Worm (Caenorhabditis elegans) whole organism, L1 larva: Measurements from ENCODE around the gene gpa-4.
A peak's percentile ranks its signal among the peaks of the same experiment; 100 is the strongest.

Experiments used
- C04F5.9 ChIP-seq: sonication (generic microtip); optimal IDR thresholded peaks from 2 replicates; lab custom pipeline; 2016; ENCODE audit warnings: missing genetic modification characterization, missing compliant biosample characterization
- C16A3.4 ChIP-seq: fragments of 150-350 bp; optimal IDR thresholded peaks from 2 replicates; lab custom pipeline; 2014; ENCODE audit warnings: missing biosample characterization, missing genetic modification characterization
- F16B12.6 ChIP-seq: fragments of 150-350 bp; optimal IDR thresholded peaks from 2 replicates; lab custom pipeline; 2014; ENCODE audit warnings: missing biosample characterization, missing genetic modification characterization
- Y116A8C.19 ChIP-seq: sonication (generic microtip); optimal IDR thresholded peaks from 2 replicates; lab custom pipeline; 2016; ENCODE audit warnings: missing compliant biosample characterization, missing genetic modification characterization, borderline replicate concordance
- alr-1 ChIP-seq: fragments of 200-800 bp; sonication (Bioruptor generic); optimal IDR thresholded peaks from 2 replicates; lab custom pipeline; 2018; ENCODE audit warnings: borderline replicate concordance, mild to moderate bottlenecking, missing genetic modification characterization, missing compliant biosample characterization
- aly-2 ChIP-seq: fragments of 150-350 bp; optimal IDR thresholded peaks from 2 replicates; lab custom pipeline; 2014; ENCODE audit warnings: missing biosample characterization, missing genetic modification characterization
- ama-1 ChIP-seq: fragments of 150-350 bp; optimal IDR thresholded peaks from 2 replicates; lab custom pipeline; 2014
- ceh-63 ChIP-seq: fragments of 200-800 bp; sonication (Bioruptor generic); optimal IDR thresholded peaks from 2 replicates; lab custom pipeline; 2018; ENCODE audit warnings: mild to moderate bottlenecking, missing genetic modification characterization, missing compliant biosample characterization
- ceh-8 ChIP-seq: fragments of 200-800 bp; sonication (Bioruptor generic); optimal IDR thresholded peaks from 2 replicates; lab custom pipeline; 2018; ENCODE audit warnings: mild to moderate bottlenecking, missing genetic modification characterization, moderate library complexity, missing compliant biosample characterization
- ceh-90 ChIP-seq: sonication (generic microtip); optimal IDR thresholded peaks from 2 replicates; lab custom pipeline; 2016; ENCODE audit warnings: missing genetic modification characterization, missing compliant biosample characterization
- ces-1 ChIP-seq: fragments of 150-350 bp; optimal IDR thresholded peaks from 2 replicates; lab custom pipeline; 2014; ENCODE audit warnings: missing biosample characterization, missing genetic modification reagents, missing genetic modification characterization
- dpl-1 ChIP-seq, 3 experiments: fragments of 150-350 bp in 2 of 3; sonication (generic microtip) in 1 of 3; optimal IDR thresholded peaks; 2 replicates each; lab custom pipeline; 2014 to 2017; ENCODE audit warnings: missing biosample characterization in 3 of 3, missing genetic modification characterization in 3 of 3, missing genetic modification reagents in 3 of 3
- dsc-1 ChIP-seq: sonication (generic microtip); optimal IDR thresholded peaks from 2 replicates; lab custom pipeline; 2016; ENCODE audit warnings: mild to moderate bottlenecking, missing genetic modification characterization, missing compliant biosample characterization
- efl-1 ChIP-seq, 4 experiments: fragments of 150-350 bp; optimal IDR thresholded peaks in 3 of 4; peaks in 1 of 4; 1 replicate in 1 of 4; 2 replicates in 3 of 4; lab custom pipeline; 2014; ENCODE audit warnings: missing biosample characterization in 2 of 4, missing genetic modification characterization in 2 of 4, missing genetic modification reagents in 2 of 4
- efl-3 ChIP-seq: fragments of 200-800 bp; sonication (Bioruptor generic); optimal IDR thresholded peaks from 2 replicates; lab custom pipeline; 2018; ENCODE audit warnings: mild to moderate bottlenecking, missing genetic modification characterization, missing compliant biosample characterization
- egl-13 ChIP-seq: sonication (generic microtip); optimal IDR thresholded peaks from 2 replicates; lab custom pipeline; 2016; ENCODE audit warnings: missing genotype, missing genetic modification reagents, missing genetic modification characterization, missing compliant biosample characterization
- elt-2 ChIP-seq: sonication (generic microtip); optimal IDR thresholded peaks from 2 replicates; lab custom pipeline; 2016; ENCODE audit warnings: missing genetic modification characterization, mild to moderate bottlenecking, inconsistent platforms, missing compliant biosample characterization, missing genetic modification reagents
- elt-3 ChIP-seq, 6 experiments: fragments of 150-350 bp in 1 of 6; sonication (generic microtip); optimal IDR thresholded peaks; 2 replicates each; lab custom pipeline; 2017 to 2018; ENCODE audit warnings: missing biosample characterization in 6 of 6, missing genetic modification characterization in 6 of 6, inconsistent platforms in 1 of 6
- fkh-10 ChIP-seq: sonication (generic microtip); optimal IDR thresholded peaks from 2 replicates; lab custom pipeline; 2017; ENCODE audit warnings: missing biosample characterization, missing genetic modification reagents, missing genetic modification characterization
- fos-1 ChIP-seq: fragments of 150-350 bp; optimal IDR thresholded peaks from 2 replicates; lab custom pipeline; 2014; ENCODE audit warnings: missing biosample characterization, missing genetic modification characterization
- hpl-2 ChIP-seq: fragments of 150-350 bp; optimal IDR thresholded peaks from 2 replicates; lab custom pipeline; 2014; ENCODE audit warnings: missing biosample characterization, missing genetic modification reagents, missing genetic modification characterization
- irx-1 ChIP-seq: sonication (generic microtip); optimal IDR thresholded peaks from 2 replicates; lab custom pipeline; 2016; ENCODE audit warnings: missing genetic modification characterization, missing compliant biosample characterization
- isw-1 ChIP-seq: fragments of 200-800 bp; sonication (Bioruptor generic); IDR thresholded peaks from 2 replicates; pipeline ENCODE4 v1.3.6; 2022; ENCODE audit warnings: missing genetic modification characterization, missing compliant biosample characterization
- lin-15B ChIP-seq: fragments of 150-350 bp; sonication (generic microtip); optimal IDR thresholded peaks from 3 replicates; lab custom pipeline; 2014; ENCODE audit warnings: missing biosample characterization, missing genetic modification characterization
- lin-35 ChIP-seq, 2 experiments: fragments of 150-350 bp; optimal IDR thresholded peaks; 2 replicates each; lab custom pipeline; 2014; ENCODE audit warnings: missing biosample characterization in 2 of 2, missing genetic modification characterization in 2 of 2, missing genetic modification reagents in 2 of 2
- lsy-2 ChIP-seq, 2 experiments: fragments of 150-350 bp; optimal IDR thresholded peaks; 2 replicates each; lab custom pipeline; 2014; ENCODE audit warnings: missing biosample characterization in 2 of 2, missing genetic modification characterization in 2 of 2
- mef-2 ChIP-seq: fragments of 150-350 bp; optimal IDR thresholded peaks from 2 replicates; lab custom pipeline; 2014; ENCODE audit warnings: missing biosample characterization, missing genetic modification characterization
- mep-1 ChIP-seq: fragments of 150-350 bp; optimal IDR thresholded peaks from 2 replicates; lab custom pipeline; 2014; ENCODE audit warnings: missing biosample characterization, missing genetic modification characterization
- nhr-11 ChIP-seq: fragments of 150-350 bp; optimal IDR thresholded peaks from 2 replicates; lab custom pipeline; 2014; ENCODE audit warnings: missing biosample characterization, missing genetic modification characterization
- nhr-12 ChIP-seq: sonication (generic microtip); optimal IDR thresholded peaks from 2 replicates; lab custom pipeline; 2017; ENCODE audit warnings: missing biosample characterization, missing genetic modification characterization
- nhr-20 ChIP-seq: sonication (generic microtip); optimal IDR thresholded peaks from 2 replicates; lab custom pipeline; 2016; ENCODE audit warnings: mild to moderate bottlenecking, missing genetic modification characterization, missing compliant biosample characterization
- nhr-28 ChIP-seq: fragments of 150-350 bp; optimal IDR thresholded peaks from 2 replicates; lab custom pipeline; 2014; ENCODE audit warnings: missing biosample characterization, missing genetic modification characterization
- nhr-47 ChIP-seq: sonication (generic microtip); optimal IDR thresholded peaks from 2 replicates; lab custom pipeline; 2016; ENCODE audit warnings: mild to moderate bottlenecking, missing genetic modification characterization, moderate library complexity, missing compliant biosample characterization
- nhr-76 ChIP-seq: sonication (generic microtip); optimal IDR thresholded peaks from 2 replicates; lab custom pipeline; 2017; ENCODE audit warnings: missing biosample characterization, missing genetic modification characterization
- nhr-84 ChIP-seq: sonication (generic microtip); optimal IDR thresholded peaks from 2 replicates; lab custom pipeline; 2017; ENCODE audit warnings: missing biosample characterization, missing genetic modification characterization
- pag-3 ChIP-seq: sonication (generic microtip); optimal IDR thresholded peaks from 2 replicates; lab custom pipeline; 2017; ENCODE audit warnings: missing genetic modification characterization, mild to moderate bottlenecking, missing compliant biosample characterization, antibody characterized with exemption, borderline replicate concordance; ENCODE audit not compliant: insufficient read depth
- pax-3 ChIP-seq: fragments of 200-800 bp; sonication (Bioruptor generic); optimal IDR thresholded peaks from 2 replicates; lab custom pipeline; 2018; ENCODE audit warnings: mild to moderate bottlenecking, missing genetic modification characterization, moderate library complexity, missing compliant biosample characterization
- pqm-1 ChIP-seq: sonication (generic microtip); optimal IDR thresholded peaks from 3 replicates; lab custom pipeline; 2017; ENCODE audit warnings: missing biosample characterization, missing genetic modification characterization
- skn-1 ChIP-seq: fragments of 150-350 bp; optimal IDR thresholded peaks from 2 replicates; lab custom pipeline; 2014; ENCODE audit warnings: missing biosample characterization, missing genetic modification characterization
- snpc-4 ChIP-seq: fragments of 150-350 bp; optimal IDR thresholded peaks from 2 replicates; lab custom pipeline; 2014; ENCODE audit warnings: missing biosample characterization, missing genetic modification characterization
- snu-23 ChIP-seq: sonication (generic microtip); optimal IDR thresholded peaks from 2 replicates; lab custom pipeline; 2016; ENCODE audit warnings: missing genetic modification characterization, missing compliant biosample characterization
- sptf-1 ChIP-seq: fragments of 150-350 bp; optimal IDR thresholded peaks from 2 replicates; lab custom pipeline; 2014; ENCODE audit warnings: missing biosample characterization, missing genetic modification characterization
- sup-37 ChIP-seq: fragments of 200-800 bp; sonication (Bioruptor generic); optimal IDR thresholded peaks from 2 replicates; lab custom pipeline; 2018; ENCODE audit warnings: mild to moderate bottlenecking, missing genetic modification characterization, missing compliant biosample characterization
- swsn-7 ChIP-seq: sonication (generic microtip); optimal IDR thresholded peaks from 2 replicates; lab custom pipeline; 2016; ENCODE audit warnings: missing genetic modification characterization, missing compliant biosample characterization
- tbx-2 ChIP-seq: sonication (generic microtip); optimal IDR thresholded peaks from 2 replicates; lab custom pipeline; 2016; ENCODE audit warnings: missing genetic modification characterization, missing compliant biosample characterization
- tlp-1 ChIP-seq: fragments of 150-350 bp; optimal IDR thresholded peaks from 2 replicates; lab custom pipeline; 2014; ENCODE audit warnings: missing biosample characterization, missing genetic modification characterization
- unc-130 ChIP-seq: fragments of 150-350 bp; optimal IDR thresholded peaks from 2 replicates; lab custom pipeline; 2017; ENCODE audit warnings: missing biosample characterization, missing genetic modification characterization, inconsistent platforms
- unc-86 ChIP-seq: sonication (generic microtip); optimal IDR thresholded peaks from 2 replicates; lab custom pipeline; 2016; ENCODE audit warnings: missing genetic modification characterization, missing compliant biosample characterization
- unc-98 ChIP-seq: fragments of 200-800 bp; sonication (Bioruptor generic); IDR thresholded peaks from 2 replicates; pipeline ENCODE4 v1.3.6; 2022; ENCODE audit warnings: missing genetic modification characterization, missing compliant biosample characterization
- zag-1 ChIP-seq: fragments of 150-350 bp; optimal IDR thresholded peaks from 2 replicates; lab custom pipeline; 2014; ENCODE audit warnings: missing biosample characterization, missing genetic modification characterization

gpa-4 gene

DNA sequence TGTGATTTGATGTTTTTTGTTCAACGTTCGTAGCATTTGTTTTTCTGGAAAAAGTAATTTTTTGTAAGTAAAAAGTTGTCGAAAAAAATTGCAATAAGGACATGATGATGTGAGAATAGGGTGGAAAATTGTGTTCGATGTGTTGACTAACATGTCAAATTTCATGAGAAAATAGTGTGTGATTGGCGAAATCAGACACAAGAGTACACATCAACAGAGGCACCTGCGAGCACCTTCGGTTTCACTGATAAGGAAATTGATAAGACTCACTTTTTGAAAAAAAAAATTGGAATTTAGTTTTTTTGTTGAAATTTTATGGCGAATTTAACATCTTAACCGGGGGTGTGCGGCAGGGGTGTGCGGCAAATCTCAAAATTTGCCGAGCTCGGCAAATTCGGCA is 39.0 kb downstream of the gpa-4 start, which contains the start of gene hum-8:
TSS of gene hum-8 (minus strand) at position 46 of the 400 bp plus-strand sequence.
- TF ChIP-seq sup-37 (GFP tag; lab: Kevin White, UChicago) = no peak
- no peak for TF ChIP-seq egl-13
- TF ChIP-seq efl-1 (optimal IDR thresholded peaks at IDR 0.05; lab: Kevin White, UChicago) = no peak
- TF ChIP-seq efl-1 (GFP tag; optimal IDR thresholded peaks at IDR 0.05 in 1 of 2; lab: Kevin White, UChicago) = peak in 1 of 2 experiments; percentile 89
- TF ChIP-seq elt-2 (tag; lab: Kevin White, UChicago) = peak; percentile 58

DNA sequence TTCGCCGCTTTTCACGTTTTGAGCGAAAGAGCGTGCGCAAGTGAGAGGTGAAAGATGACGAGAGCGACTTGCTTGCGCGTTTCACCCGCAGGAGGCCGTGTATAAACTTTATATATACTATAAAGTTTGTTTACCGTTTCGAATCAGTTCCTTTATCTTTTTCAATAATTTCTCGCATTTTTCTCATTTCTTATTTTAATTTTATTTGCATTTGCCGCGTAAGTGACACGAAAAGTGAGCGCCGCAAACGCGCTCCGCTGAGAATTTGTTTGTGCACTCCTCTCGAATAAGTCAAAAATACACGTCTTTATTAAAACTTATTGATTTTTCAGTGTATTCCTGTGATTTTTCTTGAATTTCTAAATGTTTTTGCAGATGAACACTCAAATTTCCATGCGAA is 42.1 kb downstream of the gpa-4 start, which contains the start of gene mrpl-55:
TSS of gene mrpl-55 (plus strand) at position 364 of the 400 bp plus-strand sequence.
- TF ChIP-seq nhr-84 = no peak
- TF ChIP-seq ama-1 (lab: Kevin White, UChicago) = no peak
- TF ChIP-seq sptf-1 (tag; lab: Kevin White, UChicago) = no peak
- no peak for TF ChIP-seq nhr-28 (tag; lab: Kevin White, UChicago)
- TF ChIP-seq nhr-11 (tag; lab: Kevin White, UChicago) = peak; percentile 56
- TF ChIP-seq egl-13 = peak; percentile 74
- peak; percentile 91 for TF ChIP-seq nhr-20 (tag; lab: Kevin White, UChicago)
- peak; percentile 88 to 98 for TF ChIP-seq efl-1 (optimal IDR thresholded peaks at IDR 0.05; lab: Kevin White, UChicago)
- peak; percentile 96 to 99 for TF ChIP-seq efl-1 (GFP tag; optimal IDR thresholded peaks at IDR 0.05 in 1 of 2; lab: Kevin White, UChicago)
- TF ChIP-seq ces-1 (GFP tag; lab: Kevin White, UChicago) = no peak
- TF ChIP-seq C04F5.9 (tag; lab: Kevin White, UChicago) = peak; percentile 82
- TF ChIP-seq skn-1 (tag; lab: Kevin White, UChicago) = peak; percentile 88
- no peak for TF ChIP-seq nhr-76 (tag; lab: Kevin White, UChicago)
- TF ChIP-seq unc-86 (tag; lab: Kevin White, UChicago) = peak; percentile 88
- TF ChIP-seq lin-15B (tag; lab: Kevin White, UChicago) = peak; percentile 92
- TF ChIP-seq elt-3 (tag; optimal IDR thresholded peaks at IDR 0.05; lab: Kevin White, UChicago) = peak in 4 of 6 experiments; percentile 19 to 98 (median 64)
- peak; percentile 92 for TF ChIP-seq tbx-2 (tag; lab: Kevin White, UChicago)
- TF ChIP-seq fos-1 = peak; percentile 71
- TF ChIP-seq pag-3 (tag; lab: Kevin White, UChicago) = no peak
- TF ChIP-seq mep-1 (tag; lab: Kevin White, UChicago) = peak; percentile 94
- TF ChIP-seq nhr-47 (tag; lab: Kevin White, UChicago) = peak; percentile 95
- no peak for TF ChIP-seq tlp-1 (tag; lab: Kevin White, UChicago)
- peak; percentile 95 for TF ChIP-seq snu-23
- no peak for TF ChIP-seq zag-1 (tag; lab: Kevin White, UChicago)
- peak; percentile 61 for TF ChIP-seq hpl-2 (GFP tag; lab: Kevin White, UChicago)
- TF ChIP-seq fkh-10 (GFP tag; lab: Kevin White, UChicago) = peak; percentile 47
- peak; percentile 69 for TF ChIP-seq ceh-8 (GFP tag; lab: Kevin White, UChicago)
- peak; percentile 88 for TF ChIP-seq irx-1
- TF ChIP-seq efl-3 (GFP tag; lab: Kevin White, UChicago) = no peak
- TF ChIP-seq ceh-63 (GFP tag; lab: Kevin White, UChicago) = no peak
- TF ChIP-seq alr-1 (tag; lab: Kevin White, UChicago) = no peak
- peak; percentile 94 to 97 (median 96) for TF ChIP-seq dpl-1 (GFP tag; optimal IDR thresholded peaks at IDR 0.05; lab: Kevin White, UChicago)
- no peak for TF ChIP-seq pqm-1
- peak; percentile 86 for TF ChIP-seq isw-1 (GFP tag; lab: Robert Waterston, UW)
- TF ChIP-seq F16B12.6 = peak; percentile 73
- TF ChIP-seq nhr-12 (tag; lab: Kevin White, UChicago) = no peak
- TF ChIP-seq lin-35 (GFP tag; optimal IDR thresholded peaks at IDR 0.05; lab: Kevin White, UChicago) = peak; percentile 95 to 98
- TF ChIP-seq elt-2 (tag; lab: Kevin White, UChicago) = peak; percentile 55
- peak; percentile 88 for TF ChIP-seq pax-3 (tag; lab: Kevin White, UChicago)
- TF ChIP-seq snpc-4 (tag; lab: Kevin White, UChicago) = peak; percentile 79
- peak; percentile 85 for TF ChIP-seq dsc-1 (tag; lab: Kevin White, UChicago)
- TF ChIP-seq lsy-2 (tag; optimal IDR thresholded peaks at IDR 0.05; lab: Kevin White, UChicago) = peak; percentile 91 to 95
- peak; percentile 97 for TF ChIP-seq unc-130
- TF ChIP-seq C16A3.4 = peak; percentile 96
- TF ChIP-seq Y116A8C.19 = no peak
- TF ChIP-seq unc-98 (GFP tag; lab: Robert Waterston, UW) = no peak
- TF ChIP-seq swsn-7 (tag; lab: Kevin White, UChicago) = peak; percentile 89
- TF ChIP-seq mef-2 (tag; lab: Kevin White, UChicago) = peak; percentile 69
- peak; percentile 46 for TF ChIP-seq ceh-90 (tag; lab: Kevin White, UChicago)
- peak; percentile 77 for TF ChIP-seq aly-2 (tag; lab: Kevin White, UChicago)
